Fruit fly (Drosophila melanogaster) whole organism, embryonic: ENCODE data around the gene CG6015.

Experiments used
- CG10366 ChIP-seq: fragments of 200-800 bp; sonication (Bioruptor generic); IDR thresholded peaks from 2 replicates; pipeline ENCODE4 v1.3.6; 2022; ENCODE audit warnings: missing biosample characterization, missing genetic modification characterization
- CG10979 ChIP-seq: fragments of 200-800 bp; sonication (Bioruptor generic); optimal IDR thresholded peaks from 2 replicates; lab custom pipeline; 2018; ENCODE audit warnings: missing biosample characterization, mild to moderate bottlenecking, missing genetic modification characterization, moderate library complexity
- CG13123 ChIP-seq: fragments of 200-800 bp; sonication (Bioruptor generic); optimal IDR thresholded peaks from 2 replicates; lab custom pipeline; 2016; ENCODE audit warnings: missing biosample characterization, missing genetic modification characterization
- CG15011 ChIP-seq: fragments of 200-800 bp; sonication (Bioruptor generic); optimal IDR thresholded peaks from 3 replicates; lab custom pipeline; 2018; ENCODE audit warnings: missing biosample characterization, mild to moderate bottlenecking, missing genetic modification characterization
- CG17328 ChIP-seq: fragments of 200-800 bp; sonication (Bioruptor generic); IDR thresholded peaks from 2 replicates; pipeline ENCODE4 v1.3.6; 2022; ENCODE audit warnings: missing biosample characterization, missing genetic modification characterization
- CG17361 ChIP-seq: fragments of 200-800 bp; sonication (Bioruptor generic); IDR thresholded peaks from 3 replicates; pipeline ENCODE4 v1.3.6; 2022; ENCODE audit warnings: missing biosample characterization, missing genetic modification characterization
- CG17612 ChIP-seq: fragments of 200-800 bp; sonication (Bioruptor generic); IDR thresholded peaks from 2 replicates; pipeline ENCODE4 v1.3.6; 2022; ENCODE audit warnings: missing biosample characterization, missing genetic modification characterization
- CG18599 ChIP-seq: fragments of 200-800 bp; sonication (Bioruptor generic); optimal IDR thresholded peaks from 3 replicates; lab custom pipeline; 2017; ENCODE audit warnings: missing biosample characterization, missing genetic modification characterization, mild to moderate bottlenecking, moderate library complexity, missing genetic modification reagents
- CG2889 ChIP-seq: fragments of 200-800 bp; sonication (Bioruptor generic); IDR thresholded peaks from 3 replicates; pipeline ENCODE4 v1.3.6; 2022; ENCODE audit warnings: missing biosample characterization, missing genetic modification characterization
- CG33213 ChIP-seq: fragments of 200-800 bp; sonication (Bioruptor generic); optimal IDR thresholded peaks from 3 replicates; lab custom pipeline; 2016; ENCODE audit warnings: missing biosample characterization, missing genetic modification characterization
- CG34224 ChIP-seq: fragments of 200-800 bp; sonication (Bioruptor generic); IDR thresholded peaks from 3 replicates; pipeline ENCODE4 v1.3.6; 2022; ENCODE audit warnings: missing biosample characterization, missing genetic modification characterization; ENCODE audit not compliant: partially characterized antibody
- CG4404 ChIP-seq: fragments of 200-800 bp; sonication (Bioruptor generic); IDR thresholded peaks from 2 replicates; pipeline ENCODE4 v1.3.6; 2022; ENCODE audit warnings: missing biosample characterization, missing genetic modification characterization
- CG6654 ChIP-seq: fragments of 200-800 bp; sonication (Bioruptor generic); optimal IDR thresholded peaks from 2 replicates; lab custom pipeline; 2017; ENCODE audit warnings: missing biosample characterization, mild to moderate bottlenecking, missing genetic modification characterization
- CG6854 ChIP-seq: fragments of 200-800 bp; sonication (Bioruptor generic); optimal IDR thresholded peaks from 3 replicates; lab custom pipeline; 2017; ENCODE audit warnings: missing biosample characterization, mild to moderate bottlenecking, missing genetic modification characterization
- CG8089 ChIP-seq: fragments of 200-800 bp; sonication (Bioruptor generic); optimal IDR thresholded peaks from 3 replicates; lab custom pipeline; 2016; ENCODE audit warnings: missing biosample characterization, missing genetic modification characterization
- Dad ChIP-seq: fragments of 200-800 bp; sonication (Bioruptor generic); optimal IDR thresholded peaks from 3 replicates; lab custom pipeline; 2016; ENCODE audit warnings: missing biosample characterization, missing genetic modification characterization
- Doc2 ChIP-seq: fragments of 200-800 bp; sonication (Bioruptor generic); IDR thresholded peaks from 2 replicates; pipeline ENCODE4 v1.3.6; 2022; ENCODE audit warnings: missing biosample characterization, missing genetic modification characterization
- Drgx ChIP-seq: fragments of 200-800 bp; sonication (Bioruptor generic); IDR thresholded peaks from 2 replicates; pipeline ENCODE4 v1.3.6; 2022; ENCODE audit warnings: missing biosample characterization, missing genetic modification characterization
- Ets65A ChIP-seq: fragments of 200-800 bp; sonication (Bioruptor generic); peaks from one replicate; lab custom pipeline; 2016; ENCODE audit warnings: missing biosample characterization, missing genetic modification characterization
- Gsc ChIP-seq: fragments of 200-800 bp; sonication (Bioruptor generic); IDR thresholded peaks from 2 replicates; pipeline ENCODE4 v1.3.6; 2022; ENCODE audit warnings: missing biosample characterization, missing genetic modification characterization
- HLHmδ ChIP-seq: fragments of 200-800 bp; sonication (Bioruptor generic); optimal IDR thresholded peaks from 2 replicates; lab custom pipeline; 2018; ENCODE audit warnings: missing biosample characterization, mild to moderate bottlenecking, missing genetic modification characterization, moderate library complexity
- Hmx ChIP-seq: fragments of 200-800 bp; sonication (Bioruptor generic); optimal IDR thresholded peaks from 2 replicates; lab custom pipeline; 2016; ENCODE audit warnings: missing biosample characterization, missing genetic modification characterization
- Hsf ChIP-seq: fragments of 200-800 bp; sonication (Bioruptor generic); optimal IDR thresholded peaks from 3 replicates; lab custom pipeline; 2016; ENCODE audit warnings: missing biosample characterization, missing genetic modification characterization
- Meics ChIP-seq: fragments of 200-800 bp; sonication (Bioruptor generic); optimal IDR thresholded peaks from 2 replicates; lab custom pipeline; 2017; ENCODE audit warnings: missing biosample characterization, mild to moderate bottlenecking, missing genetic modification characterization
- Mrtf ChIP-seq: fragments of 200-800 bp; sonication (Bioruptor generic); IDR thresholded peaks from 3 replicates; pipeline ENCODE4 v1.3.6; 2022; ENCODE audit warnings: missing biosample characterization, missing genetic modification characterization
- NC2β ChIP-seq: fragments of 200-800 bp; sonication (Bioruptor generic); optimal IDR thresholded peaks from 2 replicates; lab custom pipeline; 2016; ENCODE audit warnings: missing biosample characterization, missing genetic modification characterization
- Opbp ChIP-seq: fragments of 200-800 bp; sonication (Bioruptor generic); IDR thresholded peaks from 3 replicates; pipeline ENCODE4 v1.3.6; 2022; ENCODE audit warnings: missing biosample characterization, missing genetic modification characterization; ENCODE audit not compliant: partially characterized antibody
- Pdp1 ChIP-seq, 2 experiments: fragments of 200-800 bp; sonication (Bioruptor generic); optimal IDR thresholded peaks; 3 replicates each; lab custom pipeline; 2016; ENCODE audit warnings: missing biosample characterization in 2 of 2, missing genetic modification characterization in 2 of 2, mild to moderate bottlenecking in 1 of 2, moderate library complexity in 1 of 2
- Side ChIP-seq: fragments of 200-800 bp; sonication (Bioruptor generic); optimal IDR thresholded peaks from 2 replicates; lab custom pipeline; 2016; ENCODE audit warnings: missing biosample characterization, missing genetic modification characterization
- Six4 ChIP-seq: fragments of 200-800 bp; sonication (Bioruptor generic); optimal IDR thresholded peaks from 2 replicates; lab custom pipeline; 2016; ENCODE audit warnings: missing biosample characterization, missing genetic modification characterization
- Spps ChIP-seq: fragments of 200-800 bp; sonication (Bioruptor generic); optimal IDR thresholded peaks from 2 replicates; lab custom pipeline; 2018; ENCODE audit warnings: missing biosample characterization, mild to moderate bottlenecking, missing genetic modification characterization
- Stat92E ChIP-seq, 3 experiments: fragments of >200 bp in 2 of 3; fragments of 200-800 bp in 1 of 3; sonication (Bioruptor generic) in 1 of 3; optimal IDR thresholded peaks; 2 replicates each; lab custom pipeline; 2017 to 2019; ENCODE audit warnings: missing biosample characterization in 3 of 3, missing genetic modification characterization in 3 of 3, mild to moderate bottlenecking in 1 of 3, moderate library complexity in 1 of 3
- Tbp ChIP-seq: fragments of >200 bp; optimal IDR thresholded peaks from 2 replicates; lab custom pipeline; 2018; ENCODE audit warnings: missing biosample characterization, missing genetic modification characterization
- YL-1 ChIP-seq: fragments of 200-800 bp; sonication (Bioruptor generic); optimal IDR thresholded peaks from 3 replicates; lab custom pipeline; 2017; ENCODE audit warnings: missing biosample characterization, mild to moderate bottlenecking, missing genetic modification characterization
- dmrt11E ChIP-seq: fragments of 200-800 bp; sonication (Bioruptor generic); optimal IDR thresholded peaks from 3 replicates; lab custom pipeline; 2018; ENCODE audit warnings: missing biosample characterization, mild to moderate bottlenecking, missing genetic modification characterization, moderate library complexity
- gt ChIP-seq: fragments of 200-800 bp; sonication (Bioruptor generic); IDR thresholded peaks from 2 replicates; pipeline ENCODE4 v1.3.6; 2022; ENCODE audit warnings: missing biosample characterization, missing genetic modification characterization
- nau ChIP-seq: fragments of 200-800 bp; sonication (Bioruptor generic); optimal IDR thresholded peaks from 3 replicates; lab custom pipeline; 2017; ENCODE audit warnings: missing biosample characterization, mild to moderate bottlenecking, missing genetic modification characterization, missing genetic modification reagents
- nmo ChIP-seq: fragments of 200-800 bp; sonication (Bioruptor generic); optimal IDR thresholded peaks from 2 replicates; lab custom pipeline; 2018; ENCODE audit warnings: missing biosample characterization, mild to moderate bottlenecking, missing genetic modification characterization, moderate library complexity
- nom ChIP-seq: fragments of 200-800 bp; sonication (Bioruptor generic); optimal IDR thresholded peaks from 2 replicates; lab custom pipeline; 2017; ENCODE audit warnings: missing biosample characterization, missing genetic modification characterization, mild to moderate bottlenecking, moderate library complexity, missing genetic modification reagents
- onecut ChIP-seq: fragments of 200-800 bp; sonication (Bioruptor generic); IDR thresholded peaks from 2 replicates; pipeline ENCODE4 v1.3.6; 2022; ENCODE audit warnings: missing biosample characterization, missing genetic modification characterization
- pan ChIP-seq, 4 experiments: fragments of >200 bp in 3 of 4; fragments of 200-800 bp in 1 of 4; sonication (Bioruptor generic) in 1 of 4; optimal IDR thresholded peaks in 3 of 4; IDR thresholded peaks in 1 of 4; 2 replicates each; pipeline versions ENCODE4 v1.3.6 to Lab custom; 2017 to 2022; ENCODE audit warnings: missing biosample characterization in 2 of 4, missing genetic modification characterization in 2 of 4, mixed read lengths in 1 of 4
- pb ChIP-seq: fragments of 200-800 bp; sonication (Bioruptor generic); optimal IDR thresholded peaks from 3 replicates; lab custom pipeline; 2016; ENCODE audit warnings: missing biosample characterization, missing genetic modification characterization
- row ChIP-seq: fragments of 200-800 bp; sonication (Bioruptor generic); IDR thresholded peaks from 3 replicates; pipeline ENCODE4 v1.3.6; 2022; ENCODE audit warnings: missing biosample characterization, missing genetic modification characterization
- shn ChIP-seq: fragments of 200-800 bp; sonication (Bioruptor generic); optimal IDR thresholded peaks from 3 replicates; lab custom pipeline; 2016; ENCODE audit warnings: missing biosample characterization, missing genetic modification characterization
- tin ChIP-seq: fragments of 200-800 bp; sonication (Bioruptor generic); optimal IDR thresholded peaks from 3 replicates; lab custom pipeline; 2016; ENCODE audit warnings: missing biosample characterization, missing genetic modification characterization
- tll ChIP-seq, 2 experiments: fragments of 200-800 bp in 1 of 2; fragments of >200 bp in 1 of 2; sonication (Bioruptor generic) in 1 of 2; optimal IDR thresholded peaks; 2 replicates each; lab custom pipeline; 2017 to 2019; ENCODE audit warnings: missing biosample characterization in 2 of 2, missing genetic modification characterization in 2 of 2, mild to moderate bottlenecking in 1 of 2, moderate library complexity in 1 of 2
- tup ChIP-seq: fragments of 200-800 bp; sonication (Bioruptor generic); optimal IDR thresholded peaks from 2 replicates; lab custom pipeline; 2016; ENCODE audit warnings: missing biosample characterization, mild to moderate bottlenecking, missing genetic modification characterization, moderate library complexity
- twi ChIP-seq: fragments of 200-800 bp; optimal IDR thresholded peaks from 2 replicates; lab custom pipeline; 2019; ENCODE audit warnings: missing biosample characterization, mild to moderate bottlenecking, missing genetic modification characterization, moderate library complexity
- unpg ChIP-seq: fragments of 200-800 bp; sonication (Bioruptor generic); optimal IDR thresholded peaks from 3 replicates; lab custom pipeline; 2018; ENCODE audit warnings: missing biosample characterization, mild to moderate bottlenecking, missing genetic modification characterization, moderate library complexity
- z ChIP-seq: fragments of 200-800 bp; sonication (Bioruptor generic); IDR thresholded peaks from 3 replicates; pipeline ENCODE4 v1.3.6; 2022; ENCODE audit warnings: missing biosample characterization, missing genetic modification characterization
- zfh2 ChIP-seq: fragments of 200-800 bp; sonication (Bioruptor generic); optimal IDR thresholded peaks from 2 replicates; lab custom pipeline; 2016; ENCODE audit warnings: missing biosample characterization, missing genetic modification characterization

Gene CG6015

dm6 chr3R:22035552-22035951 lies 1.5 kb upstream of the CG6015 start (continued):
- no peak for TF ChIP-seq tll (GFP tag; optimal IDR thresholded peaks at IDR 0.05; lab: Kevin White, UChicago)
- peak; percentile 20; the same call in 1 of the 2 replicates for TF ChIP-seq onecut (GFP tag; lab: Robert Waterston, UW)
- no peak for TF ChIP-seq CG18599 (GFP tag; lab: Kevin White, UChicago)
- peak; percentile 25 for TF ChIP-seq nmo (GFP tag; lab: Kevin White, UChicago)
- no peak for TF ChIP-seq nau (GFP tag; lab: Kevin White, UChicago)
- TF ChIP-seq CG8089: no peak
- no peak for TF ChIP-seq Drgx (GFP tag; lab: Robert Waterston, UW)
- no peak for TF ChIP-seq Dad (GFP tag; lab: Kevin White, UChicago)
- no peak for TF ChIP-seq tup (GFP tag; lab: Kevin White, UChicago)
- no peak for TF ChIP-seq zfh2 (GFP tag; lab: Kevin White, UChicago)
- TF ChIP-seq dmrt11E (tag; lab: Kevin White, UChicago): no peak
- no peak for TF ChIP-seq Side (GFP tag; lab: Kevin White, UChicago)
- no peak for TF ChIP-seq Gsc (GFP tag; lab: Robert Waterston, UW)
- no peak for TF ChIP-seq Ets65A (GFP tag; lab: Kevin White, UChicago)
- TF ChIP-seq CG17361 (GFP tag; lab: Robert Waterston, UW): no peak
- TF ChIP-seq Pdp1 (GFP tag; optimal IDR thresholded peaks at IDR 0.05; lab: Kevin White, UChicago): no peak
- no peak for TF ChIP-seq gt (GFP tag; lab: Robert Waterston, UW)
- no peak for TF ChIP-seq unpg
- TF ChIP-seq Tbp: no peak
- TF ChIP-seq CG10979 (tag; lab: Kevin White, UChicago): no peak
- TF ChIP-seq CG15011 (GFP tag; lab: Kevin White, UChicago): no peak
- TF ChIP-seq pan (optimal IDR thresholded peaks at IDR 0.05; lab: Kevin White, UChicago): no peak
- TF ChIP-seq pan (GFP tag; optimal IDR thresholded peaks at IDR 0.05 in 1 of 2, IDR thresholded peaks at IDR 0.05 in 1 of 2): no peak
- TF ChIP-seq Doc2 (GFP tag; lab: Robert Waterston, UW): no peak
- TF ChIP-seq Opbp: peak; percentile 82
- no peak for TF ChIP-seq tin (GFP tag; lab: Kevin White, UChicago)
- no peak for TF ChIP-seq CG2889 (GFP tag; lab: Robert Waterston, UW)
- no peak for TF ChIP-seq pb (GFP tag; lab: Kevin White, UChicago)
- TF ChIP-seq Six4 (GFP tag; lab: Kevin White, UChicago): no peak
- TF ChIP-seq Hsf (GFP tag; lab: Kevin White, UChicago): no peak
- TF ChIP-seq CG17612 (GFP tag; lab: Robert Waterston, UW): no peak
- TF ChIP-seq CG6854 (GFP tag; lab: Kevin White, UChicago): no peak
- TF ChIP-seq z (GFP tag; lab: Robert Waterston, UW): no peak
- peak; percentile 62 for TF ChIP-seq YL-1 (GFP tag; lab: Kevin White, UChicago)
- no peak for TF ChIP-seq nom (GFP tag; lab: Kevin White, UChicago)
- no peak for TF ChIP-seq CG13123 (GFP tag; lab: Kevin White, UChicago)
- peak; percentile 74 for TF ChIP-seq CG34224
- TF ChIP-seq shn: no peak
- TF ChIP-seq CG6654: no peak
- no peak for TF ChIP-seq Mrtf (GFP tag; lab: Robert Waterston, UW)
- peak; percentile 12; the same call in 1 of the 3 replicates for TF ChIP-seq row (GFP tag; lab: Robert Waterston, UW)
- no peak for TF ChIP-seq NC2β
- no peak for TF ChIP-seq CG4404 (GFP tag; lab: Robert Waterston, UW)
- TF ChIP-seq Stat92E (GFP tag; optimal IDR thresholded peaks at IDR 0.05; lab: Kevin White, UChicago): no peak
- no peak for TF ChIP-seq CG33213 (GFP tag; lab: Kevin White, UChicago)
- no peak for TF ChIP-seq Meics (GFP tag; lab: Kevin White, UChicago)
- TF ChIP-seq Spps: no peak
- no peak for TF ChIP-seq Hmx (GFP tag; lab: Kevin White, UChicago)
- no peak for TF ChIP-seq twi (tag; lab: Kevin White, UChicago)
- no peak for TF ChIP-seq CG17328
- no peak for TF ChIP-seq HLHmδ (GFP tag; lab: Kevin White, UChicago)
- TF ChIP-seq CG10366 (GFP tag; lab: Robert Waterston, UW): no peak
